Worm (Caenorhabditis elegans): Measurements from ENCODE around the gene cyk-1.

ce11 chrIII:7069981-7070380 is 41.0 kb upstream of the cyk-1 start, which contains the start of gene tmem-17:
- TF ChIP-seq pha-4 (tag; optimal IDR thresholded peaks at IDR 0.05): no peak
- no peak for TF ChIP-seq drap-1 (GFP tag; optimal IDR thresholded peaks at IDR 0.05)
- TF ChIP-seq nhr-237 (tag; optimal IDR thresholded peaks at IDR 0.05): no peak
- no peak for TF ChIP-seq unc-39 (tag; optimal IDR thresholded peaks at IDR 0.05)
- TF ChIP-seq sptf-1 (tag; optimal IDR thresholded peaks at IDR 0.05): no peak
